Worm (Caenorhabditis elegans) whole organism, L2 larva: Measurements from ENCODE around the gene apc-10.

Experiments
- C34F6.9 ChIP-seq: fragments of 150-350 bp; optimal IDR thresholded peaks from 2 replicates; lab custom pipeline; 2014; ENCODE audit warnings: missing biosample characterization, missing genetic modification characterization
- F13H6.1 ChIP-seq: sonication (generic microtip); optimal IDR thresholded peaks from 2 replicates; lab custom pipeline; 2016; ENCODE audit warnings: missing genetic modification characterization, missing compliant biosample characterization
- Y55F3AM.14 ChIP-seq: fragments of 200-800 bp; sonication (Bioruptor generic); optimal IDR thresholded peaks from 2 replicates; lab custom pipeline; 2018; ENCODE audit warnings: mild to moderate bottlenecking, missing genetic modification characterization, missing compliant biosample characterization
- ZK546.5 ChIP-seq: sonication (generic microtip); optimal IDR thresholded peaks from 2 replicates; lab custom pipeline; 2017; ENCODE audit warnings: missing biosample characterization, missing genetic modification characterization
- alr-1 ChIP-seq: fragments of 150-350 bp; optimal IDR thresholded peaks from 2 replicates; lab custom pipeline; 2014; ENCODE audit warnings: missing biosample characterization, missing genetic modification characterization
- ama-1 ChIP-seq: fragments of 150-350 bp; optimal IDR thresholded peaks from 2 replicates; lab custom pipeline; 2018; ENCODE audit warnings: inconsistent platforms
- blmp-1 ChIP-seq: sonication (generic microtip); optimal IDR thresholded peaks from 2 replicates; lab custom pipeline; 2017; ENCODE audit warnings: missing genetic modification characterization, mild to moderate bottlenecking, missing compliant biosample characterization, antibody characterized with exemption, moderate library complexity; ENCODE audit not compliant: insufficient read depth
- crh-2 ChIP-seq: sonication (generic microtip); optimal IDR thresholded peaks from 2 replicates; lab custom pipeline; 2017; ENCODE audit warnings: missing biosample characterization, missing genetic modification characterization
- dmd-4 ChIP-seq: sonication (generic microtip); optimal IDR thresholded peaks from 2 replicates; lab custom pipeline; 2017; ENCODE audit warnings: missing biosample characterization, missing genetic modification characterization
- egl-27 ChIP-seq: sonication (generic microtip); optimal IDR thresholded peaks from 3 replicates; lab custom pipeline; 2017; ENCODE audit warnings: missing biosample characterization, missing genetic modification reagents, missing genetic modification characterization
- elt-1 ChIP-seq: fragments of 150-350 bp; optimal IDR thresholded peaks from 2 replicates; lab custom pipeline; 2014; ENCODE audit warnings: missing biosample characterization, missing genetic modification characterization
- elt-3 ChIP-seq: sonication (generic microtip); optimal IDR thresholded peaks from 2 replicates; lab custom pipeline; 2017; ENCODE audit warnings: missing biosample characterization, missing genetic modification characterization
- fos-1 ChIP-seq: fragments of 150-350 bp; optimal IDR thresholded peaks from 2 replicates; lab custom pipeline; 2014; ENCODE audit warnings: missing biosample characterization, missing genetic modification characterization
- gmeb-1 ChIP-seq: fragments of 150-350 bp; optimal IDR thresholded peaks from 2 replicates; lab custom pipeline; 2014; ENCODE audit warnings: missing biosample characterization, missing genetic modification characterization
- lin-13 ChIP-seq: fragments of 150-350 bp; optimal IDR thresholded peaks from 2 replicates; lab custom pipeline; 2014; ENCODE audit warnings: missing biosample characterization, missing genetic modification reagents, missing genetic modification characterization
- lsy-2 ChIP-seq, 2 experiments: fragments of 150-350 bp in 1 of 2; sonication (generic microtip) in 1 of 2; optimal IDR thresholded peaks; 2 replicates each; lab custom pipeline; 2014 to 2017; ENCODE audit warnings: missing biosample characterization in 2 of 2, missing genetic modification characterization in 2 of 2
- mab-5 ChIP-seq: fragments of 150-350 bp; optimal IDR thresholded peaks from 2 replicates; lab custom pipeline; 2014; ENCODE audit warnings: missing biosample characterization, missing genetic modification characterization
- mbf-1 ChIP-seq: sonication (generic microtip); optimal IDR thresholded peaks from 2 replicates; lab custom pipeline; 2017; ENCODE audit warnings: missing biosample characterization, missing genetic modification characterization
- mdl-1 ChIP-seq, 2 experiments: fragments of 150-350 bp in 1 of 2; sonication (generic microtip) in 1 of 2; optimal IDR thresholded peaks; 2 replicates each; lab custom pipeline; 2017; ENCODE audit warnings: missing biosample characterization in 2 of 2, missing genetic modification characterization in 2 of 2
- nhr-129 ChIP-seq: fragments of 150-350 bp; optimal IDR thresholded peaks from 2 replicates; lab custom pipeline; 2014; ENCODE audit warnings: missing biosample characterization, missing genetic modification characterization
- nhr-21 ChIP-seq: fragments of 150-350 bp; optimal IDR thresholded peaks from 2 replicates; lab custom pipeline; 2014; ENCODE audit warnings: missing biosample characterization, missing genetic modification characterization
- nhr-23 ChIP-seq: fragments of 150-350 bp; optimal IDR thresholded peaks from 2 replicates; lab custom pipeline; 2014; ENCODE audit warnings: missing biosample characterization, missing genetic modification reagents, missing genetic modification characterization
- nhr-237 ChIP-seq: fragments of 150-350 bp; optimal IDR thresholded peaks from 2 replicates; lab custom pipeline; 2014; ENCODE audit warnings: missing biosample characterization, missing genetic modification characterization
- nhr-25 ChIP-seq: fragments of 150-350 bp; sonication (generic microtip); optimal IDR thresholded peaks from 3 replicates; lab custom pipeline; 2014; ENCODE audit warnings: missing biosample characterization, missing genetic modification characterization
- nhr-6 ChIP-seq: fragments of 150-350 bp; optimal IDR thresholded peaks from 2 replicates; lab custom pipeline; 2014; ENCODE audit warnings: missing biosample characterization, missing genetic modification characterization
- nhr-77 ChIP-seq: fragments of 150-350 bp; optimal IDR thresholded peaks from 2 replicates; lab custom pipeline; 2014; ENCODE audit warnings: missing biosample characterization, missing genetic modification characterization
- sem-4 ChIP-seq: fragments of 150-350 bp; optimal IDR thresholded peaks from 2 replicates; lab custom pipeline; 2014; ENCODE audit warnings: missing biosample characterization, missing genetic modification reagents, missing genetic modification characterization
- sma-9 ChIP-seq, 2 experiments: fragments of 150-350 bp in 1 of 2; sonication (generic microtip) in 1 of 2; optimal IDR thresholded peaks; 2 replicates each; lab custom pipeline; 2014 to 2016; ENCODE audit warnings: missing genetic modification characterization in 2 of 2, mild to moderate bottlenecking in 1 of 2, missing biosample characterization in 1 of 2, missing compliant biosample characterization in 1 of 2, missing genetic modification reagents in 1 of 2, moderate library complexity in 1 of 2
- snpc-4 ChIP-seq: fragments of 150-350 bp; optimal IDR thresholded peaks from 2 replicates; lab custom pipeline; 2014; ENCODE audit warnings: missing biosample characterization, missing genetic modification characterization
- ztf-1 ChIP-seq: fragments of 200-800 bp; sonication (Bioruptor generic); conservative IDR thresholded peaks from 2 replicates; pipeline ENCODE4 v1.3.6; 2022; ENCODE audit warnings: missing genetic modification characterization, missing compliant biosample characterization
- ztf-11 ChIP-seq: sonication (generic microtip); optimal IDR thresholded peaks from 2 replicates; lab custom pipeline; 2017; ENCODE audit warnings: missing biosample characterization, missing genetic modification characterization
- ztf-4 ChIP-seq: fragments of 150-350 bp; optimal IDR thresholded peaks from 2 replicates; lab custom pipeline; 2014; ENCODE audit warnings: missing biosample characterization, missing genetic modification characterization

Gene apc-10

ce11 chrV:10465478-10465877 lies 39.3 kb upstream of the apc-10 start:
- TF ChIP-seq C34F6.9 (tag; lab: Kevin White, UChicago): peak; percentile 50
- peak; percentile 13 for TF ChIP-seq crh-2
- TF ChIP-seq sma-9 (GFP tag; optimal IDR thresholded peaks at IDR 0.05; lab: Kevin White, UChicago): peak; percentile 61
- no peak for TF ChIP-seq sma-9 (tag; optimal IDR thresholded peaks at IDR 0.05; lab: Kevin White, UChicago)
- TF ChIP-seq alr-1 (tag; lab: Kevin White, UChicago): no peak
- no peak for TF ChIP-seq ZK546.5 (tag; lab: Kevin White, UChicago)
- TF ChIP-seq dmd-4 (tag; lab: Kevin White, UChicago): no peak
- peak; percentile 29 for TF ChIP-seq nhr-21 (tag; lab: Kevin White, UChicago)
- TF ChIP-seq lsy-2 (tag; optimal IDR thresholded peaks at IDR 0.05; lab: Kevin White, UChicago): peak in 1 of 2 experiments; percentile 57
- no peak for TF ChIP-seq Y55F3AM.14 (GFP tag; lab: Kevin White, UChicago)

ce11 chrV:10464746-10465145 lies 38.6 kb upstream of the apc-10 start:
- TF ChIP-seq nhr-25 (tag; lab: Kevin White, UChicago) (peak; percentile 0), crh-2 (peak; percentile 19), gmeb-1 (tag; lab: Kevin White, UChicago) (no peak), nhr-129 (tag; lab: Kevin White, UChicago) (peak; percentile 19), nhr-6 (tag; lab: Kevin White, UChicago) (no peak), C34F6.9 (tag; lab: Kevin White, UChicago) (peak; percentile 50), lsy-2 (tag; optimal IDR thresholded peaks at IDR 0.05; lab: Kevin White, UChicago) (peak in 1 of 2 experiments; percentile 41)
- TF ChIP-seq, all 48 proteins: peak for 5

ce11 chrV:10464160-10464559 lies 38.0 kb upstream of the apc-10 start:
- TF ChIP-seq Y55F3AM.14 (GFP tag; lab: Kevin White, UChicago): no peak
- no peak for TF ChIP-seq elt-1 (tag; lab: Kevin White, UChicago)
- no peak for TF ChIP-seq sem-4 (tag; lab: Kevin White, UChicago)
- TF ChIP-seq lsy-2 (tag; optimal IDR thresholded peaks at IDR 0.05; lab: Kevin White, UChicago): no peak
- TF ChIP-seq elt-3: no peak
- no peak for TF ChIP-seq nhr-237 (tag; lab: Kevin White, UChicago)
- no peak for TF ChIP-seq nhr-23 (tag; lab: Kevin White, UChicago)
- TF ChIP-seq sma-9 (GFP tag; optimal IDR thresholded peaks at IDR 0.05; lab: Kevin White, UChicago): no peak
- no peak for TF ChIP-seq sma-9 (tag; optimal IDR thresholded peaks at IDR 0.05; lab: Kevin White, UChicago)
- no peak for TF ChIP-seq ztf-11 (tag; lab: Kevin White, UChicago)
- TF ChIP-seq nhr-25 (tag; lab: Kevin White, UChicago): no peak
- no peak for TF ChIP-seq ztf-4 (tag; lab: Kevin White, UChicago)
- TF ChIP-seq nhr-129 (tag; lab: Kevin White, UChicago): no peak
- TF ChIP-seq snpc-4: no peak
- TF ChIP-seq mdl-1 (tag; optimal IDR thresholded peaks at IDR 0.05; lab: Kevin White, UChicago): no peak
- TF ChIP-seq nhr-6 (tag; lab: Kevin White, UChicago): no peak
- no peak for TF ChIP-seq egl-27 (tag; lab: Kevin White, UChicago)
- TF ChIP-seq crh-2: no peak

ce11 chrV:10463276-10463675 lies 37.1 kb upstream of the apc-10 start, which contains the start of gene F22E12.3:
Gene F22E12.3 (minus strand): TSS chrV:10463376.
- TF ChIP-seq nhr-25 (tag; lab: Kevin White, UChicago): no peak
- TF ChIP-seq lin-13 (GFP tag; lab: Kevin White, UChicago): no peak
- TF ChIP-seq nhr-77 (tag; lab: Kevin White, UChicago): no peak
- TF ChIP-seq mbf-1 (tag; lab: Kevin White, UChicago): no peak
- no peak for TF ChIP-seq ztf-4 (tag; lab: Kevin White, UChicago)
- no peak for TF ChIP-seq elt-3
- TF ChIP-seq mdl-1 (tag; optimal IDR thresholded peaks at IDR 0.05; lab: Kevin White, UChicago): no peak
- no peak for TF ChIP-seq ama-1
- no peak for TF ChIP-seq F13H6.1
- TF ChIP-seq blmp-1 (tag; lab: Kevin White, UChicago): no peak
- TF ChIP-seq ztf-1 (GFP tag; lab: Robert Waterston, UW): no peak
- TF ChIP-seq fos-1 (tag; lab: Kevin White, UChicago): no peak
- no peak for TF ChIP-seq alr-1 (tag; lab: Kevin White, UChicago)
- TF ChIP-seq mab-5 (tag; lab: Kevin White, UChicago): no peak

ce11 chrV:10462066-10462465 lies 35.9 kb upstream of the apc-10 start, which contains the start of gene chw-1:
Gene chw-1 (plus strand): TSS chrV:10462282.
- TF ChIP-seq sem-4 (tag; lab: Kevin White, UChicago): no peak
- peak; percentile 9 for TF ChIP-seq nhr-25 (tag; lab: Kevin White, UChicago)
